Fruit fly (Drosophila melanogaster) Kc167 (cell line): ENCODE data around the gene CG3062.

ENCODE experiments used
- Myc ChIP-seq: fragments of >200 bp; optimal IDR thresholded peaks from 2 replicates; lab custom pipeline; 2017; ENCODE audit warnings: missing external identifiers
- Sin3A ChIP-seq: fragments of >200 bp; optimal IDR thresholded peaks from 2 replicates; lab custom pipeline; 2018; ENCODE audit warnings: missing external identifiers
- h ChIP-seq: fragments of >200 bp; optimal IDR thresholded peaks from 3 replicates; lab custom pipeline; 2018; ENCODE audit warnings: missing external identifiers
- psq ChIP-seq: fragments of >200 bp; optimal IDR thresholded peaks from 2 replicates; lab custom pipeline; 2017; ENCODE audit warnings: missing external identifiers
- ttk ChIP-seq: sonication (Bioruptor generic); optimal IDR thresholded peaks from 2 replicates; lab custom pipeline; 2017; ENCODE audit warnings: missing external identifiers

- TF ChIP-seq psq (lab: Kevin White, UChicago) (no peak), Myc (lab: Kevin White, UChicago) (no peak), ttk (lab: Kevin White, UChicago) (no peak), Sin3A (no peak), h (no peak)
Measured at dm6 chrX:4649751-4650150, 5.1 kb upstream of the CG3062 start, which contains the start of the genes Cbp80 and Torsin.
